Worm (Caenorhabditis elegans) whole organism, early embryonic: ENCODE data around the gene ZK616.3.
A peak's percentile ranks its signal among the peaks of the same experiment; 100 is the strongest.

Source experiments
- B0310.2 ChIP-seq: sonication (generic microtip); optimal IDR thresholded peaks from 2 replicates; lab custom pipeline; 2016; ENCODE audit warnings: mild to moderate bottlenecking, missing genetic modification characterization, missing compliant biosample characterization
- F13C5.2 ChIP-seq: sonication (generic microtip); optimal IDR thresholded peaks from 2 replicates; lab custom pipeline; 2017; ENCODE audit warnings: mild to moderate bottlenecking, missing genetic modification characterization, inconsistent platforms, missing compliant biosample characterization
- aly-1 ChIP-seq: sonication (generic microtip); optimal IDR thresholded peaks from 2 replicates; lab custom pipeline; 2016; ENCODE audit warnings: missing genetic modification characterization, missing compliant biosample characterization
- ama-1 ChIP-seq: fragments of 150-350 bp; optimal IDR thresholded peaks from 2 replicates; lab custom pipeline; 2014
- ceh-13 ChIP-seq: fragments of 200-800 bp; sonication (Bioruptor generic); optimal IDR thresholded peaks from 2 replicates; lab custom pipeline; 2018; ENCODE audit warnings: mild to moderate bottlenecking, missing genetic modification characterization, missing compliant biosample characterization
- ceh-36 ChIP-seq: sonication (generic microtip); optimal IDR thresholded peaks from 2 replicates; lab custom pipeline; 2016; ENCODE audit warnings: missing genetic modification characterization, inconsistent platforms, missing compliant biosample characterization
- ets-7 ChIP-seq: sonication (generic microtip); optimal IDR thresholded peaks from 2 replicates; lab custom pipeline; 2016; ENCODE audit warnings: missing genotype, missing genetic modification characterization, missing compliant biosample characterization
- flt-1 ChIP-seq: fragments of 200-800 bp; sonication (Bioruptor generic); IDR thresholded peaks from 2 replicates; pipeline ENCODE4 v1.3.6; 2022; ENCODE audit warnings: missing genetic modification characterization, missing compliant biosample characterization
- hmbx-1 ChIP-seq: sonication (generic microtip); optimal IDR thresholded peaks from 2 replicates; lab custom pipeline; 2016; ENCODE audit warnings: mild to moderate bottlenecking, missing genetic modification characterization, missing compliant biosample characterization
- hmg-4 ChIP-seq: fragments of 200-800 bp; sonication (Bioruptor generic); optimal IDR thresholded peaks from 2 replicates; lab custom pipeline; 2018; ENCODE audit warnings: mild to moderate bottlenecking, missing genetic modification characterization, missing compliant biosample characterization
- hnd-1 ChIP-seq: sonication (generic microtip); optimal IDR thresholded peaks from 2 replicates; lab custom pipeline; 2016; ENCODE audit warnings: missing genetic modification characterization, missing compliant biosample characterization
- pes-1 ChIP-seq: fragments of 200-800 bp; sonication (Bioruptor generic); IDR thresholded peaks from 2 replicates; pipeline ENCODE4 v1.3.6; 2022; ENCODE audit warnings: missing genetic modification reagents, missing genetic modification characterization, missing compliant biosample characterization
- scrt-1 ChIP-seq: fragments of 200-800 bp; sonication (Bioruptor generic); IDR thresholded peaks from 2 replicates; pipeline ENCODE4 v1.3.6; 2022; ENCODE audit warnings: missing genetic modification characterization, missing compliant biosample characterization
- sea-1 ChIP-seq: fragments of 200-800 bp; sonication (Bioruptor generic); conservative IDR thresholded peaks from 2 replicates; pipeline ENCODE4 v1.3.6; 2022; ENCODE audit warnings: missing genetic modification characterization, missing compliant biosample characterization
- tbx-11 ChIP-seq: fragments of 200-800 bp; sonication (Bioruptor generic); IDR thresholded peaks from 2 replicates; pipeline ENCODE4 v1.3.6; 2022; ENCODE audit warnings: missing genetic modification characterization, missing compliant biosample characterization
- tbx-37 ChIP-seq: fragments of 200-800 bp; sonication (Bioruptor generic); conservative IDR thresholded peaks from 2 replicates; pipeline ENCODE4 v1.3.6; 2022; ENCODE audit warnings: missing genetic modification reagents, missing genetic modification characterization, missing compliant biosample characterization
- tra-4 ChIP-seq: sonication (generic microtip); optimal IDR thresholded peaks from 2 replicates; lab custom pipeline; 2017; ENCODE audit warnings: missing genetic modification characterization, missing compliant biosample characterization

The ZK616.3 gene

DNA sequence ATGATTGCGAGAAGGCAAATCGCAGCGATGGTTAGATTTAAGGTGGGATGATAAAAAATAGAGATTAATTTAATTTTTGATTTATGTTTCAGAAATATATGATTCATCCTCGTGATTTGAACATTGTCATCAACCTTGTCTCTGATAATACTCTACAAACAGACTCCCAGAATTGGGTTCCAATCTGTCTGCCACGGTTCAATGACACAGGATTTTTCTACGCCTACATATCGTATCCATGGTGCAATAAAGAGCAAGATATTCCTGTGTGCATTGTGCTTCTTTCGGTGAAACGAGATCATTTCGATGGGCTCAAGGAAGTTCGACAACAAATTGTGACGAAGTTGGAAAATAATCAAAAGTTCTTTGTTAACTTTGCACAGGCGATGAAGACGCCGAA lies 29.0 kb upstream of the ZK616.3 start:
- no peak for TF ChIP-seq scrt-1 (GFP tag; lab: Robert Waterston, UW)
- TF ChIP-seq tra-4 (tag; lab: Kevin White, UChicago) = no peak
- TF ChIP-seq ceh-13 = no peak
- TF ChIP-seq aly-1 = no peak
- no peak for TF ChIP-seq hmbx-1 (tag; lab: Kevin White, UChicago)
- TF ChIP-seq ets-7 (tag; lab: Kevin White, UChicago) = no peak
- no peak for TF ChIP-seq hmg-4 (GFP tag; lab: Kevin White, UChicago)
- TF ChIP-seq hnd-1 = no peak
- TF ChIP-seq tbx-37 (GFP tag; lab: Robert Waterston, UW) = no peak
- TF ChIP-seq sea-1 (GFP tag; lab: Robert Waterston, UW) = no peak

DNA sequence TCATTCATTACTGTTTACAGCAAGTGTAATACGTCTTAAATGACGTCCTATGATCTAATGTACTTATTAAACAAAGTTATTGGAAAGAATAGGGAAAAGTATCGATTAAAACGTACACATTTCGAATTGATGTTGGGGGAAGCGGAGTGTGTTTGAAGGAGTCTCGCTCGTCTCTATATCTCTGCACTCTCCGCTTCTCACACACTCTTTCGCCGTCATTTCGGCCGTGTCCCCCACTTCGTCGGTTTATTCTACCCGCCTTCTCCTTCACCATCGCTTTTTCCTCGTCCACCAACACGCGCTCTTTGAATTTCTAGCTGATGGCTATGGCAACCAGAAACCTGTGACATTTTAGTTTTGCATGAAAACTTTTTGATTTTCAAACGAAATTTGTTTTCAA lies 28.0 kb upstream of the ZK616.3 start:
- TF ChIP-seq aly-1 = peak; percentile 33
- TF ChIP-seq tbx-11 (GFP tag; lab: Robert Waterston, UW) = no peak

DNA sequence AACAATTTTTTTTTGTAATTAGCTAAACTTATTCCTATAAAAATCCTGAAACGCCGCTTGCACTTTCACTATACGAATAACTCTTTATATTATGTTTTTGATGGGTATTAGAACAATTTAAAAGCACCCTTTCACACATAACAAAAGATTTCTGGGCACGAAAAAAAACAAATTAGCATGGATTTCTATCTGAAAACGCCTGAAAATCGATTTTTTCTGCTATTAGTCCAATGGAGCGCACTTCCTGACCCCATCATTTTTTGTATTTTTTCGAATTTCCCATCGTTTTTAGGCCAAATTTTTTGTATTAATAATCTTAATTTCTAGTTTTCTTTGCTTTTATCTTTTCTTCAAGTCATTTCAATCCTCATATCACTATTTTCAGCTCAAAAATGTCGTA lies 27.5 kb upstream of the ZK616.3 start, which contains the start of gene F41H10.3:
F41H10.3 (plus strand) TSS at position 388 of the 400 bp plus-strand sequence.
- no peak for TF ChIP-seq ama-1 (lab: Kevin White, UChicago)
- no peak for TF ChIP-seq tra-4 (tag; lab: Kevin White, UChicago)
- TF ChIP-seq ets-7 (tag; lab: Kevin White, UChicago) = no peak
- TF ChIP-seq F13C5.2 (tag; lab: Kevin White, UChicago) = no peak
- no peak for TF ChIP-seq flt-1 (GFP tag; lab: Robert Waterston, UW)
- TF ChIP-seq scrt-1 (GFP tag; lab: Robert Waterston, UW) = no peak
- no peak for TF ChIP-seq sea-1 (GFP tag; lab: Robert Waterston, UW)
- TF ChIP-seq pes-1 = no peak
- TF ChIP-seq hmg-4 (GFP tag; lab: Kevin White, UChicago) = no peak

DNA sequence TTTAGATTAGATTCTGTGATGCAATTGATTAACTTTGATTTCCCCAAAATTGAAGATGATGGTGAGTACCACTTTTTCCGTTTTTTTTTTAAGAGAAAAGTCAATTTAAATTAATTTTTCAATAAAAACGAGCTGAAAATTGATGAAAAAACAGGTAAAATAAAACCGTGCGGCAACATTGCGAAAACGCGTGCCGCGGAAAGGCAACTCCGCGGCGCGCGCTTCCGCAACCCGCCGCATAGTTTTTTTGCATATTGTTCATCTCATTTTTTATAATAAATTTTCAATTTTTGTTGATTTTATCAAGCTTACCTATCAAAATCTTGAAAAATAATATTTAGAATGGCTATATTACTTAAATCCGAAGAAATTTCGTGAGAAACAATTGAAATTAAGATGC lies 26.0 kb upstream of the ZK616.3 start:
- TF ChIP-seq hmg-4 (GFP tag; lab: Kevin White, UChicago) = peak; percentile 9
- TF ChIP-seq ceh-36 (tag; lab: Kevin White, UChicago) = no peak
- no peak for TF ChIP-seq aly-1
- 0 out of 2 replicates have a peak, but pooled peaks have one; percentile 33 for TF ChIP-seq scrt-1 (GFP tag; lab: Robert Waterston, UW)
- peak; percentile 52; the same call in 1 of the 2 replicates for TF ChIP-seq flt-1 (GFP tag; lab: Robert Waterston, UW)
- TF ChIP-seq sea-1 (GFP tag; lab: Robert Waterston, UW) = peak; percentile 53; the same call in 1 of the 2 replicates
- TF ChIP-seq hnd-1 = peak; percentile 25
- TF ChIP-seq hmbx-1 (tag; lab: Kevin White, UChicago) = peak; percentile 2
- 0 out of 2 replicates have a peak, but pooled peaks have one; percentile 32 for TF ChIP-seq tbx-37 (GFP tag; lab: Robert Waterston, UW)
- TF ChIP-seq F13C5.2 (tag; lab: Kevin White, UChicago) = peak; percentile 72
- TF ChIP-seq tra-4 (tag; lab: Kevin White, UChicago) = no peak
- peak; percentile 56 for TF ChIP-seq ets-7 (tag; lab: Kevin White, UChicago)
- no peak for TF ChIP-seq B0310.2 (tag; lab: Kevin White, UChicago)
- TF ChIP-seq tbx-11 (GFP tag; lab: Robert Waterston, UW) = 0 out of 2 replicates have a peak, but pooled peaks have one; percentile 45
- TF ChIP-seq ceh-13 = peak; percentile 39
- TF ChIP-seq ama-1 (lab: Kevin White, UChicago) = no peak
- peak; percentile 81 for TF ChIP-seq pes-1

DNA sequence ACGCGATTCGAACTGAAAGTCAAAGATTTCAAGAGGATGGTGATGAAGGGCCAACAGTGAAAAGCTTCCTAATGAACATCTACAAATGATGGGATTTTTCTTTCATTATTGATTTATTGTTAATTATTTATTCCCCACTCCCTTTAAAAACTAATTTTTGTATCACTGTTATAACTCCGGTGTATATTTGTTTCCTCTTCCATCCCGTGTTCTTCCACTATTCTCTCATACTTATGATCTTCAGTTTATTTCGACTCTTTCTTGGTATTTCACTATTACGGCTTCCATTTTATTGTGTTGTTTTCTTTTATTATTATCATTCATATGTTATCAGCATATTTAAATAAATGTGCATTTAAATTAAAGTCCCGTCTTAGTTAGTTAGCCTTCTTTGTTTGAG lies 22.5 kb upstream of the ZK616.3 start:
- TF ChIP-seq flt-1 (GFP tag; lab: Robert Waterston, UW) (no peak), hmg-4 (GFP tag; lab: Kevin White, UChicago) (no peak), aly-1 (no peak), ama-1 (lab: Kevin White, UChicago) (no peak), hnd-1 (no peak), tra-4 (tag; lab: Kevin White, UChicago) (no peak), sea-1 (GFP tag; lab: Robert Waterston, UW) (no peak), tbx-37 (GFP tag; lab: Robert Waterston, UW) (no peak), pes-1 (no peak), tbx-11 (GFP tag; lab: Robert Waterston, UW) (no peak), ets-7 (tag; lab: Kevin White, UChicago) (no peak), F13C5.2 (tag; lab: Kevin White, UChicago) (no peak), B0310.2 (tag; lab: Kevin White, UChicago) (no peak), ceh-36 (tag; lab: Kevin White, UChicago) (no peak), scrt-1 (GFP tag; lab: Robert Waterston, UW) (no peak), ceh-13 (no peak), hmbx-1 (tag; lab: Kevin White, UChicago) (no peak)

DNA sequence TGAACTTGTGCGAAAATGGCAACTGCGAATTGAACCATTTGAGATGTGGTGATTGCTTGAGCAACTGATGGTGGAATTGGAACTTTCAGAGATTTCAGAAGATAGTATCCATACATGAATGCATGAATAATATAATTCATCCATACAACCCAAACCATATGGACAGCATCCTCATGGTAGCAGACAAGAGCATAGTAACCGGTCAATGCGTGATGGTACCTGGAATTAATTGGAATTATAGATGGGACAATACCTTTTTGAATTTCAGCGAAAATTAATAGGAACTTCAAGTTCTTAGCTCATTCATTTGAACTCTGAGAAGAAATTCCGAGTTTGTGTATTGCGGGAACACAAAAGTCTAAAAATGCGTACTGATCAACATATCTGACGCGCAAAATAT lies 21.9 kb upstream of the ZK616.3 start:
- TF ChIP-seq flt-1 (GFP tag; lab: Robert Waterston, UW) = no peak
- no peak for TF ChIP-seq ets-7 (tag; lab: Kevin White, UChicago)
- no peak for TF ChIP-seq hmbx-1 (tag; lab: Kevin White, UChicago)
- TF ChIP-seq tbx-37 (GFP tag; lab: Robert Waterston, UW) = no peak
- TF ChIP-seq hmg-4 (GFP tag; lab: Kevin White, UChicago) = no peak
- no peak for TF ChIP-seq pes-1
- TF ChIP-seq ama-1 (lab: Kevin White, UChicago) = no peak
- no peak for TF ChIP-seq hnd-1
- TF ChIP-seq sea-1 (GFP tag; lab: Robert Waterston, UW) = no peak
- TF ChIP-seq F13C5.2 (tag; lab: Kevin White, UChicago) = no peak
- TF ChIP-seq ceh-13 = no peak

DNA sequence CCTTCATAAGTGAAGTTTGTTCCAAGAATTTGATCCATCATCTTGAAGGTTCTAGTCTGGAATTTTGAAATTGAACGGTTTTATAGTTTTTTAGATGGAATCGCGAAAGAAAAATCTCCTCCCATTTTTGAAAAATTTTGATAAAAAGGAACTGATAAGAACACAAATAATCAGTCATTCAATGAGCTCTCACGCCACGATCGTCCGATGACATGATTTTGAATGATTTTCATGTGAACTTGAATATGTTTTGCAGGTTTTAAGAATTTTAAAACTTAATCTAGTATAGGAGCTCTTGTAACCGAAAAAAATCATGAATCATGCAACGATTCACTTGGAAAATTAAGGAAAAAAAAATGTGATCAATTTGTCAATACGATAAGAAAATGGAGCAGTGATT lies 19.8 kb upstream of the ZK616.3 start, which contains the start of gene elo-5:
elo-5 (minus strand) TSS at position 56 of the 400 bp plus-strand sequence.
- TF ChIP-seq tra-4 (tag; lab: Kevin White, UChicago) (no peak), ceh-13 (no peak), B0310.2 (tag; lab: Kevin White, UChicago) (no peak), ceh-36 (tag; lab: Kevin White, UChicago) (no peak), scrt-1 (GFP tag; lab: Robert Waterston, UW) (no peak), ama-1 (lab: Kevin White, UChicago) (no peak), hmbx-1 (tag; lab: Kevin White, UChicago) (no peak), flt-1 (GFP tag; lab: Robert Waterston, UW) (no peak), tbx-11 (GFP tag; lab: Robert Waterston, UW) (no peak), sea-1 (GFP tag; lab: Robert Waterston, UW) (no peak), tbx-37 (GFP tag; lab: Robert Waterston, UW) (no peak)
